Fruit fly (Drosophila melanogaster) whole organism, pupa: ENCODE measurements around the gene Hmbs.
A peak's percentile ranks its signal among the peaks of the same experiment; 100 is the strongest.

ENCODE experiments used
- CG10348 ChIP-seq: fragments of 200-800 bp; sonication (Bioruptor generic); IDR thresholded peaks from 2 replicates; pipeline ENCODE4 v1.3.6; 2022; ENCODE audit warnings: missing biosample characterization, missing genetic modification characterization
- CG12605 ChIP-seq: fragments of 200-800 bp; sonication (Bioruptor generic); IDR thresholded peaks from 2 replicates; pipeline ENCODE4 v1.3.6; 2022; ENCODE audit warnings: missing biosample characterization, missing genetic modification characterization
- CG13204 ChIP-seq: fragments of 200-800 bp; sonication (Bioruptor generic); optimal IDR thresholded peaks from 2 replicates; lab custom pipeline; 2018; ENCODE audit warnings: missing biosample characterization, mild to moderate bottlenecking, missing genetic modification characterization, moderate library complexity
- CG14655 ChIP-seq: fragments of 200-800 bp; sonication (Bioruptor generic); optimal IDR thresholded peaks from 3 replicates; lab custom pipeline; 2017; ENCODE audit warnings: mild to moderate bottlenecking, missing biosample characterization, missing genetic modification reagents, missing genetic modification characterization
- CG15710 ChIP-seq: fragments of 200-800 bp; sonication (Bioruptor generic); optimal IDR thresholded peaks from 2 replicates; lab custom pipeline; 2018; ENCODE audit warnings: missing biosample characterization, mild to moderate bottlenecking, missing genetic modification characterization, moderate library complexity
- CG17806 ChIP-seq: fragments of 200-800 bp; sonication (Bioruptor generic); optimal IDR thresholded peaks from 2 replicates; lab custom pipeline; 2018; ENCODE audit warnings: missing biosample characterization, mild to moderate bottlenecking, missing genetic modification characterization, moderate library complexity
- CG32121 ChIP-seq: fragments of 200-800 bp; sonication (Bioruptor generic); IDR thresholded peaks from 2 replicates; pipeline ENCODE4 v1.3.6; 2022; ENCODE audit warnings: missing biosample characterization, missing genetic modification characterization
- CG34367 ChIP-seq: fragments of 200-800 bp; sonication (Bioruptor generic); optimal IDR thresholded peaks from 2 replicates; lab custom pipeline; 2018; ENCODE audit warnings: missing biosample characterization, mild to moderate bottlenecking, missing genetic modification characterization
- CG4496 ChIP-seq: fragments of 200-800 bp; sonication (Bioruptor generic); IDR thresholded peaks from 3 replicates; pipeline ENCODE4 v1.3.6; 2022; ENCODE audit warnings: missing biosample characterization, missing genetic modification characterization
- CG8159 ChIP-seq: fragments of 200-800 bp; sonication (Bioruptor generic); optimal IDR thresholded peaks from 3 replicates; lab custom pipeline; 2018; ENCODE audit warnings: missing biosample characterization, mild to moderate bottlenecking, missing genetic modification characterization, moderate library complexity
- CG8301 ChIP-seq: fragments of 200-800 bp; sonication (Bioruptor generic); optimal IDR thresholded peaks from 2 replicates; lab custom pipeline; 2018; ENCODE audit warnings: missing biosample characterization, mild to moderate bottlenecking, missing genetic modification characterization
- CG9948 ChIP-seq: fragments of 200-800 bp; sonication (Bioruptor generic); optimal IDR thresholded peaks from 2 replicates; lab custom pipeline; 2018; ENCODE audit warnings: missing biosample characterization, mild to moderate bottlenecking, missing genetic modification characterization, moderate library complexity
- D1 ChIP-seq: fragments of 200-800 bp; sonication (Bioruptor generic); optimal IDR thresholded peaks from 2 replicates; lab custom pipeline; 2018; ENCODE audit warnings: missing biosample characterization, mild to moderate bottlenecking, missing genetic modification characterization, moderate library complexity
- EcR ChIP-seq: fragments of 200-800 bp; sonication (Bioruptor generic); optimal IDR thresholded peaks from 3 replicates; lab custom pipeline; 2019; ENCODE audit warnings: missing biosample characterization, missing genetic modification characterization, mild to moderate bottlenecking, moderate library complexity, missing genetic modification reagents
- Ets98B ChIP-seq: fragments of 200-800 bp; sonication (Bioruptor generic); IDR thresholded peaks from 2 replicates; pipeline ENCODE4 v1.3.6; 2022; ENCODE audit warnings: missing biosample characterization, missing genetic modification characterization
- Pif1A ChIP-seq: fragments of 200-800 bp; sonication (Bioruptor generic); optimal IDR thresholded peaks from 3 replicates; lab custom pipeline; 2016; ENCODE audit warnings: missing biosample characterization, missing genetic modification characterization
- Pif1B ChIP-seq: fragments of 200-800 bp; sonication (Bioruptor generic); optimal IDR thresholded peaks from 3 replicates; lab custom pipeline; 2016; ENCODE audit warnings: missing biosample characterization, missing genetic modification characterization
- Snoo ChIP-seq: fragments of 200-800 bp; sonication (Bioruptor generic); optimal IDR thresholded peaks from 3 replicates; lab custom pipeline; 2017; ENCODE audit warnings: missing biosample characterization, mild to moderate bottlenecking, missing genetic modification characterization, inconsistent platforms
- fd96Ca ChIP-seq: fragments of 200-800 bp; sonication (Bioruptor generic); IDR thresholded peaks from 3 replicates; pipeline ENCODE4 v1.3.6; 2022; ENCODE audit warnings: missing biosample characterization, missing genetic modification characterization
- gl ChIP-seq: fragments of 200-800 bp; sonication (Bioruptor generic); optimal IDR thresholded peaks from 2 replicates; lab custom pipeline; 2018; ENCODE audit warnings: missing biosample characterization, mild to moderate bottlenecking, missing genetic modification characterization
- rn ChIP-seq: fragments of 200-800 bp; sonication (Bioruptor generic); IDR thresholded peaks from 2 replicates; pipeline ENCODE4 v1.3.6; 2022; ENCODE audit warnings: missing biosample characterization, missing genetic modification characterization

Gene Hmbs

DNA sequence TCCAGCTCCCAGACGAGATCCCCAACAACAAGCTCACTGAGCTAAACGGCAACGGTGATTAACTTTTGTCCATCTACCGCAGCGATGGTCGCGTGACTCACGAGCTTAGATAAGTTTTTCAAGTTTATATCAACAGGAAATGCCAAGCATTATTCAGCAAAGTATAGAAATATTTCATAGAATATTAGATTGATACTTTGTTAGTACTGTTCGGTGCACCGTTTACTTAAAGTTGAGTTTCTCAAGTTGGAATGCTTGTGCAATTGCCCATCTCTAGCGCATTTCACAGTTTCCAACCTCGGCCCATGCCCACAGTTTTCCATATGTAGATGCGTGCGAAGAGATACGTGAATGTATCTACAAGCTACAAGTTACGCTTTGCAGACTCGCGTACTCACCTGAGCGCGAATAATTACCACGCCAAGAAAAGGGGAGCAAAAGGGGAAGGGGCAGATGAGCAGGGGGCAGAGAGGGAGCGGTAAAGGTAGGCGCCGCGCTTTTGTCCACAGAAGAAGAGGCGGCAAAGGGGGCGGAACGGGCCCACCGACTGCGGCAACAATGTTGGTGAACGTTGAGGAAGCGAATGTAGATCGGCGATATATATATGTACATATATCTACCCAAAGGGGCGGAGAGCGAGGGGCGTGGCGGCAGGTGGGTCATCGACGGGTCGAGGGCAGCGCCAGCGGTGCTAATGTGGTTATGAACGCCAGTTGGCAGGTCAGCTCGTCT lies 41.5 kb downstream of the Hmbs start:
- TF ChIP-seq Pif1A (GFP tag; lab: Kevin White, UChicago) (peak; percentile 74), CG14655 (GFP tag; lab: Kevin White, UChicago) (peak; percentile 82), rn (GFP tag; lab: Robert Waterston, UW) (0 out of 2 replicates have a peak, but pooled peaks have one; percentile 12), D1 (tag; lab: Kevin White, UChicago) (no peak), CG9948 (tag; lab: Kevin White, UChicago) (peak; percentile 42), EcR (GFP tag; lab: Kevin White, UChicago) (no peak), CG12605 (GFP tag; lab: Robert Waterston, UW) (peak; percentile 46; the same call in 1 of the 2 replicates), CG15710 (tag; lab: Kevin White, UChicago) (peak; percentile 57), gl (tag; lab: Kevin White, UChicago) (peak; percentile 28), Pif1B (GFP tag; lab: Kevin White, UChicago) (peak; percentile 61), CG34367 (tag; lab: Kevin White, UChicago) (peak; percentile 57), CG17806 (tag; lab: Kevin White, UChicago) (peak; percentile 70), fd96Ca (peak; percentile 84), CG10348 (no peak), CG32121 (peak; percentile 80; the same call in 1 of the 2 replicates), CG4496 (peak; percentile 87), Snoo (tag; lab: Kevin White, UChicago) (no peak), CG8159 (tag; lab: Kevin White, UChicago) (peak; percentile 69), CG13204 (GFP tag; lab: Kevin White, UChicago) (peak; percentile 29), CG8301 (peak; percentile 72), Ets98B (GFP tag; lab: Robert Waterston, UW) (peak; percentile 85)

DNA sequence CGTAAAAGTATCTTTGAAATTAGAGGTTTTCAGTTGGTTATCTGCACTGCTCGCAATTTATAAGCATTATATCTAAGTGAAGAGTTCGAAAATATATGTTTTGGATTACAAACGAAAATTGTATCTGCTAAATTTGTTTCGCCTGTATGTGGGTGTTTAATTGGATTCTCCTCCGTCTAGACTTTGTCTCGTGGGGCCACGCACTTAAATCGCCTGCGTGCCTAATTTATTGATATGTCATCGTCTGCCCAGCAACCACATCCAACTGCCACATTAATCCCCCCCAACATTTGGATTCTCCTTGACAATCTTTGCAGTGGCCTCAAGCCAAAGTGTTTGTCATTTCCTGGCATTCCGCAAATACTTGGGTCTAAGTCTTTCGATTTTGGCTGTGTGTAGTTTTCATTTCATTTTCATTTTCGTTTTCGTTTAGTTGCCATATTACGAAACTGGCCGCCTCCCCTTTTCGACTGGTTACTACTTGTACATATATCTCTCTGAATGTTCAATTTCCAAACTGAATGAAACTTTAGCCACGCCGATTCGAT lies 43.5 kb downstream of the Hmbs start:
- TF ChIP-seq gl (tag; lab: Kevin White, UChicago) (no peak), Ets98B (GFP tag; lab: Robert Waterston, UW) (no peak), D1 (tag; lab: Kevin White, UChicago) (no peak), CG8159 (tag; lab: Kevin White, UChicago) (no peak), CG13204 (GFP tag; lab: Kevin White, UChicago) (no peak), CG9948 (tag; lab: Kevin White, UChicago) (no peak), rn (GFP tag; lab: Robert Waterston, UW) (no peak), CG15710 (tag; lab: Kevin White, UChicago) (no peak), Pif1B (GFP tag; lab: Kevin White, UChicago) (no peak), CG14655 (GFP tag; lab: Kevin White, UChicago) (no peak), CG32121 (no peak), Pif1A (GFP tag; lab: Kevin White, UChicago) (no peak), CG17806 (tag; lab: Kevin White, UChicago) (no peak)

DNA sequence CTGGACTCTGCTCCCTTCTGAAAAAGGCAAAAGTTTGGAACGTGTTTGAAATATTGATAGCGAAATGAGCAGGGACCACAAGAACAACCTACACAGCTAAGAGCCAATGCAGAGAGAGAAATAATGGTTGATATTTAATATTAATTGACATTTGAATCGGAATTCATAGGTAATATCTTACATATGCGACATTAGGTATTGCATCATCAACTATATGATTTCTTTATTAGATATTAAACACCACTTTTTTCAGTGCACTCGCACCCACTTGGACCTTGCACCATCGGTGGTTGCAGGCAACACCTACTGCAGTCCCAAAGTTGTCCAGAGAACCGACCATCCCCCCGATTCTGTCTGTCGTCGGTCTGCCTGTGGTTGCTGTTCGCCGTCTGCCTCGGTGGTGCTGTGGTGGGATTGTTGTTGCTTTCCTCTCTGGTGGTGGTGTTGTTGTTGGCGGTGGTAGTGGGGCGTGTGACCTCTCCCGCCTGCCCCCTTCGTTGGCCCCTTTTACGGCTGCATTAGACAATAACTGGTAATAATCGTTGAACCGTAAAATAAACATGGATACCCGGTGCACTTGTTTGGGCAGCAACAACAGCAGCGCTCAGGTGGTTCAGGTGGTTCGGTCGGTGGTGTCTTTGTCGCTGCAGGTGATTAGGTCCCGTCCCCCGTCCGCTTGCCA lies 44.3 kb downstream of the Hmbs start:
- TF ChIP-seq CG13204 (GFP tag; lab: Kevin White, UChicago) (peak; percentile 43), CG34367 (tag; lab: Kevin White, UChicago) (peak; percentile 67), fd96Ca (peak; percentile 89), CG32121 (peak; percentile 91), D1 (tag; lab: Kevin White, UChicago) (no peak), CG4496 (peak; percentile 95), EcR (GFP tag; lab: Kevin White, UChicago) (no peak), Pif1B (GFP tag; lab: Kevin White, UChicago) (peak; percentile 79), CG10348 (no peak), CG12605 (GFP tag; lab: Robert Waterston, UW) (peak; percentile 92), Snoo (tag; lab: Kevin White, UChicago) (peak; percentile 69), gl (tag; lab: Kevin White, UChicago) (peak; percentile 59), rn (GFP tag; lab: Robert Waterston, UW) (peak; percentile 82), CG14655 (GFP tag; lab: Kevin White, UChicago) (peak; percentile 91), Pif1A (GFP tag; lab: Kevin White, UChicago) (peak; percentile 84), CG17806 (tag; lab: Kevin White, UChicago) (peak; percentile 69), CG8159 (tag; lab: Kevin White, UChicago) (peak; percentile 63), CG8301 (peak; percentile 88), CG15710 (tag; lab: Kevin White, UChicago) (peak; percentile 71), Ets98B (GFP tag; lab: Robert Waterston, UW) (peak; percentile 93), CG9948 (tag; lab: Kevin White, UChicago) (peak; percentile 68)
- TF ChIP-seq, all 21 proteins: peak for 18

DNA sequence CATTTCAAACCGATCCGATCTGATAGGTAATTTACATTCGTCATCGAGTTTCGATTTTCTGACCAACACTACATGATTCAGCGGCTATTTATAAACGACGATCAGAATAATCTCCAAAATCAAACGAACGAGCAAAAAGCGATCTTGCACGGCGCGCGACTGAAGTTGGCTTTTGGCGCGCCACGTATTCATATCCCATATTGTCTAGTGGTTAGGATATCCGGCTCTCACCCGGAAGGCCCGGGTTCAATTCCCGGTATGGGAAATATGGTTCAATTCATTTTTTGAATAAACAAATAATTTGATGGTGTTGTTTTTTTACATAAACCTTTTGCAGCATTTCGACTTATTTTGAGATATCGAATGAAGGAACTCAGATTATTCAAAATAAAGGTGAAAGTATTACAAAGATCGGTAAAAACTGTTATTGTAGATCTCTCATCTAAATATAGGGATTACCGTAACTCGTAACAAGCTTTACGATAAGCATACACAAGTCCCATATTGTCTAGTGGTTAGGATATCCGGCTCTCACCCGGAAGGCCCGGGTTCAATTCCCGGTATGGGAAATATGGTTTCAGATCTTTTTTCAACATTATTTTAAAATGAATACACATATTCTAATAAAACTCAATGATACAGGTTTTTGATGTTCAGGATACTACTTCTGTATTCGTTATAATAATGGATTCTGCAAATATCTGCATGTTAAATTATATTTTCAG lies 45.2 kb downstream of the Hmbs start:
- TF ChIP-seq CG9948 (tag; lab: Kevin White, UChicago) (no peak), gl (tag; lab: Kevin White, UChicago) (no peak), CG8159 (tag; lab: Kevin White, UChicago) (no peak), rn (GFP tag; lab: Robert Waterston, UW) (no peak), Pif1A (GFP tag; lab: Kevin White, UChicago) (no peak), CG32121 (no peak), CG12605 (GFP tag; lab: Robert Waterston, UW) (no peak), Pif1B (GFP tag; lab: Kevin White, UChicago) (no peak), CG8301 (no peak), D1 (tag; lab: Kevin White, UChicago) (no peak), CG15710 (tag; lab: Kevin White, UChicago) (no peak), fd96Ca (no peak), EcR (GFP tag; lab: Kevin White, UChicago) (no peak), CG4496 (no peak), CG34367 (tag; lab: Kevin White, UChicago) (no peak), CG14655 (GFP tag; lab: Kevin White, UChicago) (no peak), Snoo (tag; lab: Kevin White, UChicago) (no peak), CG13204 (GFP tag; lab: Kevin White, UChicago) (no peak)
- TF ChIP-seq, all 21 proteins: peak for 0
